Fruit fly (Drosophila melanogaster): ENCODE results near the gene Kmn1.
A peak's percentile ranks its signal among the peaks of the same experiment; 100 is the strongest.
"Not testable (repeated sequence)": the region's sequence is repeated elsewhere in the genome, so short reads cannot be mapped to it uniquely, and the experiment has no call there.

The Kmn1 gene

DNA sequence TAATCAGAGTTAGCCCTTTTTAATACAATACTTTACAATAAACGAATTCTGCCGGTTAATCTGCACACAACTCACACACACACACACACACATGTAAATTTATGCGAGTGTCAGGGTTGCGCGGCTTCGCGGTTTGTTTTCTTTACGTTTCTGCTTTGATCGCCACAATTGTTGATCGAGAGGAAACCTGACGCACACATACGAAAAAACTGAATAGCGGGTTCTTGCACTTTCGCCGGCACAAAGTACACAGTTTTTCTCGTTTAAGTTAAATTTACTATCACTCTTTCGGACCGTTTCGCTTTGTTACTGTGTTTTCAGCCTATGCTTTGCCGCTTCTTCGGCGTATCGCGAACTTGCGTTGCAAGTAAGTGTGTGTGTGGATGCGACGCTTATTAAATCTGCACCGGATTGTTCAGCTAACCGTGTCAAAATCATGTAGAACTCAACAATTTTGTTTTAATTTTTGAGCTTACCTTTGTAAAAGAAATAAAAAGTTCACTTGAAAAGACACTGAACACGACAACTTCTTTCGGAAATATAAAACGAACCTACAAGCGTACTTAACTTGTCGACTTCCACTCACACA lies 38.9 kb upstream of the Kmn1 start:
- TF ChIP-seq CG11617 (GFP tag; optimal IDR thresholded peaks at IDR 0.05) = no peak
- no peak for TF ChIP-seq CG33017 (tag; optimal IDR thresholded peaks at IDR 0.05)
- TF ChIP-seq CG14711 (tag; optimal IDR thresholded peaks at IDR 0.05) = peak; percentile 94
- TF ChIP-seq CG7045 (GFP tag; optimal IDR thresholded peaks at IDR 0.05) = no peak
- TF ChIP-seq tj (GFP tag; optimal IDR thresholded peaks at IDR 0.05) = peak; percentile 86
- no peak for TF ChIP-seq ovo (GFP tag; optimal IDR thresholded peaks at IDR 0.05)
- TF ChIP-seq Clk (GFP tag; optimal IDR thresholded peaks at IDR 0.05) = no peak
- TF ChIP-seq cic (GFP tag; optimal IDR thresholded peaks at IDR 0.05) = peak; percentile 31
- no peak for TF ChIP-seq bab1 (GFP tag; optimal IDR thresholded peaks at IDR 0.05)
- TF ChIP-seq CG12768 (GFP tag; optimal IDR thresholded peaks at IDR 0.05) = no peak

DNA sequence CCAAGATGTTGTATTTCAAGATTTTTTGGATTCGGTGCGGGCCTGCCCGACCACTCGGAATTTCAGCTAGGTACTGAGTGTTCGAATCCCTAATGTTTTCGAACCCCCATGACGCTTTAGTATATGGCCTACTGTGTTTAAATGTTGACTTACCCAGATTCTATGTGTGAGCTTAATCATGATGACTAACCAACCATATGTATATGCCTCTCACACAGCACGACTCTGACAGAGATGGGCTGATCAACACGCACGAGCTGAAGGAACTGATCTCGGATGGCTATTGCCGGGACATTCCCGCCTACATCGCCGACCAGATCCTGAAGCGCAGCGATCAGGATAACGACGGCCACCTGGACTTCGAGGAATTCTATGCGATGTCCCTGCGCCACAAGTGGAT lies 31.9 kb upstream of the Kmn1 start, which contains the start of gene CG2533:
TSS of gene CG2533 (minus strand) at position 101 of the 400 bp plus-strand sequence.
- no peak for TF ChIP-seq CG14711 (tag; optimal IDR thresholded peaks at IDR 0.05)

DNA sequence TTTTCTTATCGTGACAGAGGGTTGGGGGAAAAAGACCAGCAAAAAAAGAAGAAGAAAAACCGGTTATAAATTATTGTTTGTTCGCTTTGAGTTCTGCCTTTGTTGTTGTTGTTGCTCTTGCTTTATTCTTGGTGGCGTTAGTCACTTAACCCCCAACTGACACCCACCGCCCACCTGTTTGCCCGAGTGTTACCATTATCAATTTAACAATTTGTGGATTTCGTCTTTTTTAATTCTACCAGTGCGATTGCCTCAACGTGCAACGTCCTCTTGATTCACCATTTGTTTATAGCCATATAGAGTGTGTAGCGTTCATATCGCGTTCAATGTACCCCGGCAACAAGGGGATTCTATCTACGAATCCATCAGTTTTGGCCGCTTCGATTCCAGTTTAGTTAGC lies 29.2 kb upstream of the Kmn1 start:
- peak; percentile 41 for TF ChIP-seq tj (GFP tag; optimal IDR thresholded peaks at IDR 0.05)
- TF ChIP-seq kay (GFP tag; ENCODE audit: borderline replicate concordance) = peak; percentile 56
- no peak for TF ChIP-seq ovo (GFP tag; optimal IDR thresholded peaks at IDR 0.05)
- no peak for TF ChIP-seq toe (GFP tag; optimal IDR thresholded peaks at IDR 0.05)

DNA sequence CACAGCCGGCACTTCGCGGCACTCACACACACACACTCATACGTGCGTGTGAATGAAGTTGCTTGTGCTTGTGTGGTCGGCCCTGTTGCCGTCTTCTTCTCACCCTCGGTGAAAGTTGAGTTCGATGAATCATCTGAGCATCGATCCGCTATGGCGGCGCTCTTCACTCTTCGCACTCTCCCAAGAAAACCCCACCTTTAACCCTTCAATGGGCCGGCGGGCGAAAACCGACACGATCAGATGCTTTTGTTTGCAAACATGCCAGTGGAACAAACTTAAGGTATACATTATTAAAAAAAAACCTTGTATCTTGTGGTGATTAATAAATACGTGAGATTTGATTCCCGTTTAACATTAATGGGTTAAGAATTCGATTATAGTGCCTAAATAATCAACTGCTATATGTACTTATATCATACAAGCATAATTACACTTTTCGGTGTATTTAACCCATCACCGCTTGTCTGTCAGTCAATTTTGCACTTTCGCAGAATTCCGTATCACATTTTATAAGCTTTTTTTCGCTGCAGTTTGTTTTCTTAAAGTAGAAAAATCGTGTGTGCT lies 28.6 kb upstream of the Kmn1 start:
- TF ChIP-seq pad (GFP tag; optimal IDR thresholded peaks at IDR 0.05) = peak; percentile 84
- no peak for TF ChIP-seq CG1620 (GFP tag; optimal IDR thresholded peaks at IDR 0.05)
- TF ChIP-seq tj (GFP tag; optimal IDR thresholded peaks at IDR 0.05) = peak; percentile 98
- TF ChIP-seq cic (GFP tag; optimal IDR thresholded peaks at IDR 0.05) = no peak
- TF ChIP-seq cnc (optimal IDR thresholded peaks at IDR 0.05) = no peak
- no peak for TF ChIP-seq ovo (GFP tag; optimal IDR thresholded peaks at IDR 0.05)
- TF ChIP-seq CG14711 (tag; optimal IDR thresholded peaks at IDR 0.05) = no peak
- TF ChIP-seq bab1 (GFP tag; optimal IDR thresholded peaks at IDR 0.05) = peak; percentile 31

DNA sequence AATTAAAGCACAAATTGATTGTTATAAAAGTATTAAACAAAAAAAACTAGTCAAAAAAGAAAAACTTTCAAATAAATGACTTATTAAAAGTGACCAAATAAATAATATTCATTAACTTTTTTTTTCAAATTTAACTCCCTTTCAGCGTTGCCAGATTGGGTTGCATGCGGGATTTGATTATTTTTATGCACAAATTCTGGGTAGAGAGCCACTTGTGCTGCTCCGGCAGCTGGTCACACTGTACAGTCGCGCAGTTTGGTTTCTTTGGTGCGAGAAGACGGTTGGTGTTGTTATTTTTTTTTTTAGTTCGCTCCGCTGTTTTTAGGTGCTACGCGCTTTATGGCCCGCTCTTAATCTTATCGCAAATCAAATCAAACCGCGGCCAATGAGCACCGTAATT lies 27.3 kb upstream of the Kmn1 start, which contains the start of gene rho-4:
TSS of gene rho-4 (plus strand) at position 250 of the 400 bp plus-strand sequence.
- not testable (repeated sequence) for TF ChIP-seq CG12768, pad, CG5204 (GFP tag; optimal IDR thresholded peaks at IDR 0.05)

DNA sequence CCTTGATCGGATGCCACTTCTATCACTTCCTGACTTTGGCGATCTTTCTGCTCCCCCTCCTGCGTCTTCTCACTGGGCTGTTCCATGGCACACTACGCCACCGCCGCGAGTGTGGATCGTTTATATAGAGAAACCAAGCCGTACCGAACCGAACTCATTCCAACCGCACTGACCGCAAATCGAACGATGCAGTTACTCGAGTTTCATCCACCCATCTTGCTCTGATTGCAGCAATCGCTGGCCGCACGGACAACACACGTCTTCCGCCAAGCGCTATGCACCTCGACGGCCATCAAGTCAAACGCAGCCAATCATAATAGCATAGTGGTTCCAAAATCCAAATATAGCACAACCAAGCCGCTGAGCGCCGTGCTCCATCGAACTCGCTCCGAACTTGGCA lies 11.8 kb upstream of the Kmn1 start, which contains the start of gene pkm:
TSS of gene pkm (minus strand) at position 101 of the 400 bp plus-strand sequence.
- TF ChIP-seq kay (GFP tag; ENCODE audit: borderline replicate concordance) = no peak

DNA sequence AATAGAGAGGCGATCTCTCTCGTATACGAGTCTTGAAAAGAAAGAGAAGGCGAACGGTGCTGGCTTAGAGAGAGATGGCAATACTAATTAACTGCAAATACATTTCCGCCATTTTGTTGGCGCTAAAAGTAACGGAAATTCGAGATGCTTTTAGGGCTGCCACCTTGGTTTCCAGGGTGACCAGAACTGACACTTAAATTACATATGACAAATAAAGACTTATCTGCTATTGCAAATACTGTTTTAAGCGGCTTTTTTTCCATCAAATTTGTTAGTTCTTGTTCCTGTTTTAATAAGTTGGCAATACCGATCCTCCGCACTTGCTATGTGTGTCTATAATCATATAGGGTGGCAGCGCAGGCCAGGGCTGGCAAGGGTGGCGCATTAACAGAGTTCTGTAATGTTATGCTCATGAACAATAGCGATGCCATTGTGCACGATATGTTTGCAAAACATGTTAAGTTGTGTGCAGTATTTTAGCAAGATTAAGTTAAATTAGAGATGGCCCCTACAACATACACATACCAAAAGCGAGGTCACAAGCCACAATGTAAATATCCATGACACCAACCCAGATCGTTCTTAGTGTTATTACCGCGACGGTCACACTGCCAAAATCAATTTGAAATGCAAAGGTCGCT lies 8.1 kb upstream of the Kmn1 start, which contains the start of gene nod:
TSS of gene nod (plus strand) at position 573 of the 641 bp plus-strand sequence.
- TF ChIP-seq CG14711 (tag; optimal IDR thresholded peaks at IDR 0.05) (peak; percentile 45), CG11617 (GFP tag; optimal IDR thresholded peaks at IDR 0.05) (peak; percentile 58), cnc (optimal IDR thresholded peaks at IDR 0.05) (no peak), cic (GFP tag; optimal IDR thresholded peaks at IDR 0.05) (no peak), ovo (GFP tag; optimal IDR thresholded peaks at IDR 0.05) (peak; percentile 22), CG5204 (GFP tag; optimal IDR thresholded peaks at IDR 0.05) (no peak), CG1620 (GFP tag; optimal IDR thresholded peaks at IDR 0.05) (peak; percentile 12), Clk (GFP tag; optimal IDR thresholded peaks at IDR 0.05) (no peak), bab1 (GFP tag; optimal IDR thresholded peaks at IDR 0.05) (peak; percentile 63), Crg-1 (GFP tag; optimal IDR thresholded peaks at IDR 0.05) (peak; percentile 31), pad (GFP tag; optimal IDR thresholded peaks at IDR 0.05) (peak; percentile 15), Mnt (GFP tag; optimal IDR thresholded peaks at IDR 0.05) (peak; percentile 25), tj (GFP tag; optimal IDR thresholded peaks at IDR 0.05) (peak; percentile 32), CG7101 (tag; optimal IDR thresholded peaks at IDR 0.05) (peak; percentile 59)

DNA sequence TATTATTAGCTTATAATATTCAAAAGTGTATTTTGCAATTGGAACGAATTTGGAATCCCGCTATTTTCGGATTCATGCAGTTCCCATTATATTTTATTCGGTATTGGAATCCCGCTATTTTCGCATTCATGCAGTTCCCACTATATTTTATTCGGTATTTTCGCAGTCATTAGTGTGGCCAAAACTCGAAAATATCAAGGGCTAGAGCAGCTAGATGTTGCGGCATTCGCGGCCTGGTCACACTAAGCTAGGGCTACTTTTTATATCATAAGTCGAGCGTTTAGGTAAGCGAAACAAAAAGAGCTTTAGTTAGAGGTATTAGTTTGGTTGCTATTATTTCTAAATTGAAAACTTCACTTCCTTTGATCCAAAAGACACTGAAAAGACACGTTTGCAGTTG lies 6.6 kb upstream of the Kmn1 start:
- no peak for TF ChIP-seq Crg-1 (GFP tag; optimal IDR thresholded peaks at IDR 0.05)
- TF ChIP-seq CG5204 (GFP tag; optimal IDR thresholded peaks at IDR 0.05) = no peak
- no peak for TF ChIP-seq CG1620 (GFP tag; optimal IDR thresholded peaks at IDR 0.05)
- TF ChIP-seq CG11617 (GFP tag; optimal IDR thresholded peaks at IDR 0.05) = no peak
- no peak for TF ChIP-seq Hr96 (GFP tag; optimal IDR thresholded peaks at IDR 0.05)
- no peak for TF ChIP-seq CG7101 (tag; optimal IDR thresholded peaks at IDR 0.05)
- no peak for TF ChIP-seq bab1 (GFP tag; optimal IDR thresholded peaks at IDR 0.05)
- no peak for TF ChIP-seq tj (GFP tag; optimal IDR thresholded peaks at IDR 0.05)
- TF ChIP-seq CG12768 (GFP tag; optimal IDR thresholded peaks at IDR 0.05) = no peak
- TF ChIP-seq toe (GFP tag; optimal IDR thresholded peaks at IDR 0.05) = no peak
- TF ChIP-seq CG14711 (tag; optimal IDR thresholded peaks at IDR 0.05) = no peak
- TF ChIP-seq Clk (GFP tag; optimal IDR thresholded peaks at IDR 0.05) = no peak
- no peak for TF ChIP-seq cic (GFP tag; optimal IDR thresholded peaks at IDR 0.05)
